Worm (Caenorhabditis elegans): Measurements from ENCODE around the gene Y2H9A.6.

DNA sequence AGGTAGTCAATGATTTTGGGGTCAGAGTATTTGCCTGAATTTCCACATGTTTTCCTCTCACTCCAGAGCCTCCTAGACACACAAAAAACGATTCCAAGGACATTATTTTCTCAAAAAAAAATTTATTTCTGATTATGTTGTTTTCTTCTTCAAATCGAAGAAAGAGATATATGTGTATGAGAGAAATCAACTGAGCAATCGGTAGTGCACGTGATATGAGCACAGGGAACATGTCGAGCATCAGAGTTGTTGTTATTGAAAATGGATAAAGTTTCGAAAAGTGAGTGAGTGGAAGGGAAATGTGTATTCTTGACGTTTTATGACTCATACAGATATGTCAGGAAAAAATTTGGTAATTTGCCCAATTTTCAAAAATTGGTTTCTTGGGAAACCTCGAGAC lies 28.4 kb downstream of the Y2H9A.6 start:
- TF ChIP-seq madf-2 (tag; optimal IDR thresholded peaks at IDR 0.05) = no peak
- TF ChIP-seq ceh-9 (tag; optimal IDR thresholded peaks at IDR 0.05) = no peak
- no peak for TF ChIP-seq C08G9.2 (tag; optimal IDR thresholded peaks at IDR 0.05)
- TF ChIP-seq ceh-45 (GFP tag; IDR thresholded peaks at IDR 0.05) = no peak
- no peak for TF ChIP-seq sox-4 (tag; optimal IDR thresholded peaks at IDR 0.05)
- no peak for TF ChIP-seq pax-1 (tag; optimal IDR thresholded peaks at IDR 0.05)
- no peak for TF ChIP-seq hlh-30 (tag; optimal IDR thresholded peaks at IDR 0.05; ENCODE audit: insufficient read depth)
- no peak for TF ChIP-seq rnt-1 (tag; optimal IDR thresholded peaks at IDR 0.05)
- TF ChIP-seq pqm-1 (tag; optimal IDR thresholded peaks at IDR 0.05) = no peak
- no peak for TF ChIP-seq fkh-10 (GFP tag; optimal IDR thresholded peaks at IDR 0.05)
- no peak for TF ChIP-seq F13H6.1 (tag; optimal IDR thresholded peaks at IDR 0.05)
- no peak for TF ChIP-seq ceh-48 (tag; optimal IDR thresholded peaks at IDR 0.05)
- no peak for TF ChIP-seq elt-4 (tag; optimal IDR thresholded peaks at IDR 0.05)

All from whole organism, late embryonic.